Fruit fly (Drosophila melanogaster) whole organism, embryonic: ENCODE results near the gene pyd.

ENCODE experiments used
- Adf1 ChIP-seq: fragments of 200-800 bp; sonication (Bioruptor generic); IDR thresholded peaks from 2 replicates; pipeline ENCODE4 v1.3.6; 2022; ENCODE audit warnings: missing biosample characterization, missing genetic modification characterization
- Antp ChIP-seq: fragments of 200-800 bp; sonication (Bioruptor generic); optimal IDR thresholded peaks from 3 replicates; lab custom pipeline; 2016; ENCODE audit warnings: missing biosample characterization, missing genetic modification characterization
- Asciz ChIP-seq: fragments of 200-800 bp; sonication (Bioruptor generic); optimal IDR thresholded peaks from 2 replicates; lab custom pipeline; 2017; ENCODE audit warnings: missing biosample characterization, mild to moderate bottlenecking, missing genetic modification characterization, missing genetic modification reagents
- CG10321 ChIP-seq: fragments of 200-800 bp; sonication (Bioruptor generic); IDR thresholded peaks from 2 replicates; pipeline ENCODE4 v1.3.6; 2022; ENCODE audit warnings: missing biosample characterization, missing genetic modification characterization
- CG11085 ChIP-seq: fragments of 200-800 bp; sonication (Bioruptor generic); IDR thresholded peaks from 2 replicates; pipeline ENCODE4 v1.3.6; 2022; ENCODE audit warnings: missing biosample characterization, missing genetic modification characterization
- CG11504 ChIP-seq: fragments of 200-800 bp; sonication (Bioruptor generic); optimal IDR thresholded peaks from 3 replicates; lab custom pipeline; 2019; ENCODE audit warnings: missing biosample characterization, mild to moderate bottlenecking, missing genetic modification characterization, moderate library complexity
- CG15601 ChIP-seq: fragments of 200-800 bp; sonication (Bioruptor generic); optimal IDR thresholded peaks from 3 replicates; lab custom pipeline; 2019; ENCODE audit warnings: missing biosample characterization, mild to moderate bottlenecking, missing genetic modification characterization, moderate library complexity
- CG17829 ChIP-seq: fragments of 200-800 bp; optimal IDR thresholded peaks from 2 replicates; lab custom pipeline; 2019; ENCODE audit warnings: missing biosample characterization, mild to moderate bottlenecking, missing genetic modification characterization, moderate library complexity
- CG18262 ChIP-seq: fragments of 200-800 bp; optimal IDR thresholded peaks from 3 replicates; lab custom pipeline; 2019; ENCODE audit warnings: missing biosample characterization, mild to moderate bottlenecking, missing genetic modification characterization, moderate library complexity
- CG2199 ChIP-seq: fragments of 200-800 bp; sonication (Bioruptor generic); IDR thresholded peaks from 3 replicates; pipeline ENCODE4 v1.3.6; 2022; ENCODE audit warnings: missing biosample characterization, missing genetic modification characterization
- CG30020 ChIP-seq: fragments of 200-800 bp; optimal IDR thresholded peaks from 2 replicates; lab custom pipeline; 2019; ENCODE audit warnings: missing biosample characterization, mild to moderate bottlenecking, missing genetic modification characterization, moderate library complexity
- CG31441 ChIP-seq: fragments of 200-800 bp; sonication (Bioruptor generic); IDR thresholded peaks from 2 replicates; pipeline ENCODE4 v1.3.6; 2022; ENCODE audit warnings: missing biosample characterization, missing genetic modification characterization
- CG3838 ChIP-seq: fragments of 200-800 bp; sonication (Bioruptor generic); optimal IDR thresholded peaks from 3 replicates; lab custom pipeline; 2016; ENCODE audit warnings: missing biosample characterization, missing genetic modification characterization
- CG3847 ChIP-seq: fragments of 200-800 bp; sonication (Bioruptor generic); IDR thresholded peaks from 2 replicates; pipeline ENCODE4 v1.3.6; 2022; ENCODE audit warnings: missing biosample characterization, missing genetic modification characterization
- CG5953 ChIP-seq: fragments of 200-800 bp; sonication (Bioruptor generic); IDR thresholded peaks from 2 replicates; pipeline ENCODE4 v1.3.6; 2022; ENCODE audit warnings: missing biosample characterization, missing genetic modification characterization
- CG7357 ChIP-seq: fragments of 200-800 bp; sonication (Bioruptor generic); IDR thresholded peaks from 3 replicates; pipeline ENCODE4 v1.3.6; 2022; ENCODE audit warnings: missing biosample characterization, missing genetic modification characterization
- CG8359 ChIP-seq: fragments of 200-800 bp; sonication (Bioruptor generic); optimal IDR thresholded peaks from 2 replicates; lab custom pipeline; 2017; ENCODE audit warnings: missing biosample characterization, mild to moderate bottlenecking, missing genetic modification characterization, borderline replicate concordance
- CG8924 ChIP-seq: fragments of 200-800 bp; optimal IDR thresholded peaks from 3 replicates; lab custom pipeline; 2019; ENCODE audit warnings: missing biosample characterization, mild to moderate bottlenecking, missing genetic modification characterization, moderate library complexity
- CG9437 ChIP-seq: fragments of 200-800 bp; sonication (Bioruptor generic); optimal IDR thresholded peaks from 2 replicates; lab custom pipeline; 2018; ENCODE audit warnings: missing biosample characterization, mild to moderate bottlenecking, missing genetic modification characterization
- Chrac-16 ChIP-seq: fragments of 200-800 bp; sonication (Bioruptor generic); optimal IDR thresholded peaks from 3 replicates; lab custom pipeline; 2016; ENCODE audit warnings: missing biosample characterization, missing genetic modification characterization
- Dek ChIP-seq: fragments of 200-800 bp; sonication (Bioruptor generic); optimal IDR thresholded peaks from 3 replicates; lab custom pipeline; 2019; ENCODE audit warnings: missing biosample characterization, mild to moderate bottlenecking, missing genetic modification characterization, moderate library complexity
- ERR ChIP-seq: fragments of 200-800 bp; sonication (Bioruptor generic); optimal IDR thresholded peaks from 2 replicates; lab custom pipeline; 2016; ENCODE audit warnings: missing biosample characterization, missing genetic modification characterization
- HLH4C ChIP-seq: fragments of 200-800 bp; sonication (Bioruptor generic); IDR thresholded peaks from 3 replicates; pipeline ENCODE4 v1.3.6; 2022; ENCODE audit warnings: missing biosample characterization, missing genetic modification characterization; ENCODE audit not compliant: partially characterized antibody
- HmgZ ChIP-seq: fragments of 200-800 bp; sonication (Bioruptor generic); optimal IDR thresholded peaks from 2 replicates; lab custom pipeline; 2018; ENCODE audit warnings: missing biosample characterization, mild to moderate bottlenecking, missing genetic modification characterization
- Hmx ChIP-seq: fragments of 200-800 bp; sonication (Bioruptor generic); optimal IDR thresholded peaks from 2 replicates; lab custom pipeline; 2016; ENCODE audit warnings: missing biosample characterization, missing genetic modification characterization
- Mad ChIP-seq: fragments of 200-800 bp; sonication (Bioruptor generic); optimal IDR thresholded peaks from 2 replicates; lab custom pipeline; 2016; ENCODE audit warnings: missing biosample characterization, missing genetic modification characterization
- Myb ChIP-seq: fragments of 200-800 bp; sonication (Bioruptor generic); optimal IDR thresholded peaks from 2 replicates; lab custom pipeline; 2016; ENCODE audit warnings: missing biosample characterization, missing genetic modification characterization
- Rx ChIP-seq: fragments of 200-800 bp; sonication (Bioruptor generic); IDR thresholded peaks from 2 replicates; pipeline ENCODE4 v1.3.6; 2022; ENCODE audit warnings: missing biosample characterization, missing genetic modification characterization
- Side ChIP-seq: fragments of 200-800 bp; sonication (Bioruptor generic); optimal IDR thresholded peaks from 2 replicates; lab custom pipeline; 2016; ENCODE audit warnings: missing biosample characterization, missing genetic modification characterization
- TFAM ChIP-seq: fragments of 200-800 bp; sonication (Bioruptor generic); optimal IDR thresholded peaks from 2 replicates; lab custom pipeline; 2017; ENCODE audit warnings: missing biosample characterization, missing genetic modification characterization, inconsistent platforms
- az2 ChIP-seq: fragments of 200-800 bp; sonication (Bioruptor generic); optimal IDR thresholded peaks from 3 replicates; lab custom pipeline; 2016; ENCODE audit warnings: missing biosample characterization, missing genetic modification characterization
- cas ChIP-seq: fragments of 200-800 bp; sonication (Bioruptor generic); IDR thresholded peaks from 2 replicates; pipeline ENCODE4 v1.3.6; 2022; ENCODE audit warnings: missing biosample characterization, missing genetic modification characterization
- da ChIP-seq: fragments of 200-800 bp; sonication (Bioruptor generic); optimal IDR thresholded peaks from 2 replicates; lab custom pipeline; 2016; ENCODE audit warnings: missing biosample characterization, missing genetic modification characterization
- dan ChIP-seq: fragments of 200-800 bp; sonication (Bioruptor generic); IDR thresholded peaks from 2 replicates; pipeline ENCODE4 v1.3.6; 2022; ENCODE audit warnings: missing biosample characterization, missing genetic modification characterization
- dm ChIP-seq: fragments of 200-800 bp; sonication (Bioruptor generic); optimal IDR thresholded peaks from 3 replicates; lab custom pipeline; 2016; ENCODE audit warnings: missing biosample characterization, missing genetic modification characterization
- dpn ChIP-seq, 2 experiments: fragments of 200-800 bp; sonication (Bioruptor generic); optimal IDR thresholded peaks; 3 replicates each; lab custom pipeline; 2016; ENCODE audit warnings: missing biosample characterization in 2 of 2, missing genetic modification characterization in 2 of 2
- en ChIP-seq: fragments of 200-800 bp; sonication (Bioruptor generic); optimal IDR thresholded peaks from 2 replicates; lab custom pipeline; 2016; ENCODE audit warnings: missing biosample characterization, missing genetic modification characterization
- gce ChIP-seq: fragments of 200-800 bp; sonication (Bioruptor generic); IDR thresholded peaks from 3 replicates; pipeline ENCODE4 v1.3.6; 2022; ENCODE audit warnings: missing biosample characterization, missing genetic modification characterization
- gfzf ChIP-seq: fragments of 200-800 bp; sonication (Bioruptor generic); optimal IDR thresholded peaks from 2 replicates; lab custom pipeline; 2016; ENCODE audit warnings: missing biosample characterization, mild to moderate bottlenecking, missing genetic modification characterization, moderate library complexity
- gsb-n ChIP-seq: fragments of 200-800 bp; sonication (Bioruptor generic); optimal IDR thresholded peaks from 3 replicates; lab custom pipeline; 2018; ENCODE audit warnings: missing biosample characterization, mild to moderate bottlenecking, missing genetic modification characterization
- lbe ChIP-seq: fragments of 200-800 bp; sonication (Bioruptor generic); optimal IDR thresholded peaks from 2 replicates; lab custom pipeline; 2016; ENCODE audit warnings: missing biosample characterization, mild to moderate bottlenecking, missing genetic modification characterization
- lilli ChIP-seq: fragments of 200-800 bp; sonication (Bioruptor generic); optimal IDR thresholded peaks from 3 replicates; lab custom pipeline; 2016; ENCODE audit warnings: missing biosample characterization, missing genetic modification characterization
- prd ChIP-seq, 3 experiments: fragments of >200 bp in 2 of 3; fragments of 200-800 bp in 1 of 3; sonication (Bioruptor generic) in 1 of 3; optimal IDR thresholded peaks in 2 of 3; IDR thresholded peaks in 1 of 3; 2 replicates in 2 of 3; 3 replicates in 1 of 3; pipeline versions ENCODE4 v1.3.6 to Lab custom; 2017 to 2022; ENCODE audit warnings: missing biosample characterization in 1 of 3, missing genetic modification characterization in 1 of 3
- pum ChIP-seq: fragments of 200-800 bp; sonication (Bioruptor generic); optimal IDR thresholded peaks from 2 replicates; lab custom pipeline; 2016; ENCODE audit warnings: missing biosample characterization, missing genetic modification characterization
- repo ChIP-seq: fragments of 200-800 bp; sonication (Bioruptor generic); optimal IDR thresholded peaks from 2 replicates; lab custom pipeline; 2016; ENCODE audit warnings: missing biosample characterization, missing genetic modification characterization
- sens ChIP-seq: fragments of 200-800 bp; sonication (Bioruptor generic); peaks from one replicate; lab custom pipeline; 2016; ENCODE audit warnings: missing biosample characterization, missing genetic modification characterization
- sima ChIP-seq: fragments of 200-800 bp; sonication (Bioruptor generic); optimal IDR thresholded peaks from 2 replicates; lab custom pipeline; 2016; ENCODE audit warnings: missing biosample characterization, missing genetic modification characterization
- sisA ChIP-seq: fragments of 200-800 bp; sonication (Bioruptor generic); IDR thresholded peaks from 2 replicates; pipeline ENCODE4 v1.3.6; 2022; ENCODE audit warnings: missing biosample characterization, missing genetic modification characterization
- tll ChIP-seq, 2 experiments: fragments of 200-800 bp in 1 of 2; fragments of >200 bp in 1 of 2; sonication (Bioruptor generic) in 1 of 2; optimal IDR thresholded peaks; 2 replicates each; lab custom pipeline; 2017 to 2019; ENCODE audit warnings: missing biosample characterization in 2 of 2, missing genetic modification characterization in 2 of 2, mild to moderate bottlenecking in 1 of 2, moderate library complexity in 1 of 2
- trem ChIP-seq: fragments of 200-800 bp; optimal IDR thresholded peaks from 3 replicates; lab custom pipeline; 2019; ENCODE audit warnings: missing biosample characterization, mild to moderate bottlenecking, missing genetic modification characterization, moderate library complexity
- zen2 ChIP-seq: fragments of 200-800 bp; sonication (Bioruptor generic); IDR thresholded peaks from 3 replicates; pipeline ENCODE4 v1.3.6; 2022; ENCODE audit warnings: missing biosample characterization, missing genetic modification characterization; ENCODE audit not compliant: partially characterized antibody

Gene pyd

DNA sequence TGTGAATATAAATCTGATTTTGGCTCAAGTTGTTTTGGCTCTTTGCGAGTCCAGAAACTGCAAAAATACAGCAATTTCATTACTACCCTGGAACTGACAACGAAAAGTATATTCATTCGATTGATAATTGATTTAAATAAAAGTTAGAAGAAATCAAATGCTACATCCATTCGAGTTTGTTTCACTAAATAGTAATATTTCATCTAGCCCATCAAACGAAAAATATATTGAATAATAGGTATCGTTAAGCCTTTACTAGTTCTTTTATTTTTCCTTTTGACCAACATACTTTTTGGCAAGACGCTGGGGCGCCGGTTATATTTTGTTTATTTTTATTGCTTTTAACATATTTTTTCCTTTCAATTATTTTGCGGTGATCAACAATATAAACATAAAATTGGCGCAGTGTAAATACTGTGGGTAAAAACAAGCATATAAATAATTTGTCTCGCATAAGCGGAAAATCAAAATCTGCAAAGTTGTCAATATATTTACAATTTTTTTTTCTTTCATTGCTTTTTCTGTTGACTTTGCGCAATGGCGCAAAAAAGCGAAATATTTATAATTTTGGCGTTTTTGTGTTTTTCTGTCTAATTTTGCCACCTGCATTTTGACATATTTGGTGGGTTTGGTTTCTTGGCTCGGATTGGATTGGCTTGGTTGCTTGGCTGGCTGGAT, 38.6 kb downstream of the pyd start (continued):
- TF ChIP-seq repo (GFP tag; lab: Kevin White, UChicago) (no peak), da (GFP tag; lab: Kevin White, UChicago) (no peak), CG10321 (GFP tag; lab: Robert Waterston, UW) (no peak), CG2199 (GFP tag; lab: Robert Waterston, UW) (no peak), lbe (GFP tag; lab: Kevin White, UChicago) (no peak), dpn (GFP tag; optimal IDR thresholded peaks at IDR 0.05; lab: Kevin White, UChicago) (peak in 1 of 2 experiments; percentile 13), dan (GFP tag; lab: Robert Waterston, UW) (no peak), en (GFP tag; lab: Kevin White, UChicago) (no peak), gce (GFP tag; lab: Robert Waterston, UW) (no peak), TFAM (GFP tag; lab: Kevin White, UChicago) (no peak), pum (GFP tag; lab: Kevin White, UChicago) (no peak), CG3847 (GFP tag; lab: Robert Waterston, UW) (no peak), Side (GFP tag; lab: Kevin White, UChicago) (no peak), tll (GFP tag; optimal IDR thresholded peaks at IDR 0.05; lab: Kevin White, UChicago) (no peak), CG8359 (GFP tag; lab: Kevin White, UChicago) (no peak), Adf1 (GFP tag; lab: Robert Waterston, UW) (no peak), CG7357 (no peak), Hmx (GFP tag; lab: Kevin White, UChicago) (no peak), CG8924 (tag; lab: Kevin White, UChicago) (no peak), dm (GFP tag; lab: Kevin White, UChicago) (no peak), CG11085 (GFP tag; lab: Robert Waterston, UW) (no peak), CG9437 (GFP tag; lab: Kevin White, UChicago) (no peak), CG17829 (tag; lab: Kevin White, UChicago) (no peak), CG30020 (no peak), gfzf (GFP tag; lab: Kevin White, UChicago) (no peak), Myb (no peak), CG15601 (tag; lab: Kevin White, UChicago) (no peak), Antp (GFP tag; lab: Kevin White, UChicago) (no peak), Chrac-16 (GFP tag; lab: Kevin White, UChicago) (peak; percentile 15), CG31441 (peak; percentile 12; the same call in 1 of the 2 replicates), zen2 (no peak), CG18262 (tag; lab: Kevin White, UChicago) (no peak), Dek (tag; lab: Kevin White, UChicago) (no peak), sisA (0 out of 2 replicates have a peak, but pooled peaks have one; percentile 20), gsb-n (tag; lab: Kevin White, UChicago) (no peak), HLH4C (GFP tag; lab: Robert Waterston, UW) (no peak), prd (optimal IDR thresholded peaks at IDR 0.05; lab: Kevin White, UChicago) (no peak), prd (GFP tag; IDR thresholded peaks at IDR 0.05; lab: Robert Waterston, UW) (peak; percentile 51; the same call in 1 of the 3 replicates), cas (no peak), sima (no peak), Rx (GFP tag; lab: Robert Waterston, UW) (no peak), Mad (no peak), CG11504 (tag; lab: Kevin White, UChicago) (peak; percentile 12), HmgZ (no peak), ERR (no peak), trem (tag; lab: Kevin White, UChicago) (no peak), az2 (GFP tag; lab: Kevin White, UChicago) (no peak), CG5953 (GFP tag; lab: Robert Waterston, UW) (no peak), CG3838 (GFP tag; lab: Kevin White, UChicago) (no peak), Asciz (GFP tag; lab: Kevin White, UChicago) (no peak), lilli (GFP tag; lab: Kevin White, UChicago) (peak; percentile 52), sens (peak; percentile 73)
